Fruit fly (Drosophila melanogaster) S2 (cell line): Measurements from ENCODE around the gene Ir94h.

Source experiments
- CG8478 ChIP-seq: fragments of >200 bp; optimal IDR thresholded peaks from 2 replicates; lab custom pipeline; 2018
- CTCF ChIP-seq, 2 experiments: fragments of >200 bp; optimal IDR thresholded peaks; 2 replicates each; lab custom pipeline; 2018

dm6 chr3R:23508304-23508703, 21.0 kb downstream of the Ir94h start:
- TF ChIP-seq CG8478 (lab: Kevin White, UChicago): no peak
- no peak for TF ChIP-seq CTCF (optimal IDR thresholded peaks at IDR 0.05; lab: Kevin White, UChicago)
